Fruit fly (Drosophila melanogaster) whole organism, embryonic: ENCODE results near the gene slmo.

ENCODE experiments used
- Adf1 ChIP-seq: fragments of 200-800 bp; sonication (Bioruptor generic); IDR thresholded peaks from 2 replicates; pipeline ENCODE4 v1.3.6; 2022; ENCODE audit warnings: missing biosample characterization, missing genetic modification characterization
- Atf-2 ChIP-seq: fragments of 200-800 bp; sonication (Bioruptor generic); optimal IDR thresholded peaks from 2 replicates; lab custom pipeline; 2016; ENCODE audit warnings: missing biosample characterization, missing genetic modification characterization
- Awh ChIP-seq: fragments of 200-800 bp; sonication (Bioruptor generic); IDR thresholded peaks from 2 replicates; pipeline ENCODE4, ENCODE4 v1.3.6; 2022; ENCODE audit warnings: missing biosample characterization, missing genetic modification characterization
- Blimp-1 ChIP-seq: fragments of 200-800 bp; sonication (Bioruptor generic); optimal IDR thresholded peaks from 3 replicates; lab custom pipeline; 2018; ENCODE audit warnings: missing biosample characterization, missing genetic modification characterization, mild to moderate bottlenecking, moderate library complexity, missing genetic modification reagents
- CG10979 ChIP-seq: fragments of 200-800 bp; sonication (Bioruptor generic); optimal IDR thresholded peaks from 2 replicates; lab custom pipeline; 2018; ENCODE audit warnings: missing biosample characterization, mild to moderate bottlenecking, missing genetic modification characterization, moderate library complexity
- CG2199 ChIP-seq: fragments of 200-800 bp; sonication (Bioruptor generic); IDR thresholded peaks from 3 replicates; pipeline ENCODE4 v1.3.6; 2022; ENCODE audit warnings: missing biosample characterization, missing genetic modification characterization
- CG2678 ChIP-seq: fragments of 200-800 bp; sonication (Bioruptor generic); optimal IDR thresholded peaks from 3 replicates; lab custom pipeline; 2019; ENCODE audit warnings: missing biosample characterization, mild to moderate bottlenecking, missing genetic modification characterization, moderate library complexity
- CG3838 ChIP-seq: fragments of 200-800 bp; sonication (Bioruptor generic); optimal IDR thresholded peaks from 3 replicates; lab custom pipeline; 2016; ENCODE audit warnings: missing biosample characterization, missing genetic modification characterization
- CG5180 ChIP-seq: fragments of 200-800 bp; sonication (Bioruptor generic); optimal IDR thresholded peaks from 3 replicates; lab custom pipeline; 2017; ENCODE audit warnings: missing biosample characterization, missing genetic modification characterization, mild to moderate bottlenecking, moderate library complexity, missing genetic modification reagents
- CG7745 ChIP-seq: fragments of 200-800 bp; sonication (Bioruptor generic); optimal IDR thresholded peaks from 2 replicates; lab custom pipeline; 2018; ENCODE audit warnings: missing biosample characterization, mild to moderate bottlenecking, missing genetic modification characterization, moderate library complexity
- CG7839 ChIP-seq: fragments of 200-800 bp; sonication (Bioruptor generic); optimal IDR thresholded peaks from 3 replicates; lab custom pipeline; 2018; ENCODE audit warnings: missing biosample characterization, mild to moderate bottlenecking, missing genetic modification characterization, moderate library complexity
- CG8290 ChIP-seq, 3 experiments: fragments of 200-800 bp; sonication (Bioruptor generic); optimal IDR thresholded peaks; 2 replicates each; lab custom pipeline; 2016 to 2019; ENCODE audit warnings: missing biosample characterization in 3 of 3, missing genetic modification characterization in 3 of 3, mild to moderate bottlenecking in 2 of 3, moderate library complexity in 1 of 3
- Deaf1 ChIP-seq: fragments of 200-800 bp; optimal IDR thresholded peaks from 3 replicates; lab custom pipeline; 2019; ENCODE audit warnings: missing biosample characterization, mild to moderate bottlenecking, missing genetic modification characterization, moderate library complexity
- Ets97D ChIP-seq: fragments of 200-800 bp; sonication (Bioruptor generic); optimal IDR thresholded peaks from 3 replicates; lab custom pipeline; 2016; ENCODE audit warnings: missing biosample characterization, missing genetic modification characterization
- Fer1 ChIP-seq: fragments of 200-800 bp; sonication (Bioruptor generic); optimal IDR thresholded peaks from 2 replicates; lab custom pipeline; 2017; ENCODE audit warnings: missing biosample characterization, mild to moderate bottlenecking, missing genetic modification characterization
- Gug ChIP-seq: fragments of 200-800 bp; sonication (Bioruptor generic); IDR thresholded peaks from 4 replicates; pipeline ENCODE4 v1.3.6; 2022; ENCODE audit warnings: missing biosample characterization, missing genetic modification characterization
- Hr78 ChIP-seq, 2 experiments: fragments of 200-800 bp in 1 of 2; fragments of >200 bp in 1 of 2; sonication (Bioruptor generic) in 1 of 2; optimal IDR thresholded peaks; 2 replicates each; lab custom pipeline; 2017 to 2019; ENCODE audit warnings: missing biosample characterization in 2 of 2, missing genetic modification characterization in 2 of 2, mild to moderate bottlenecking in 1 of 2, moderate library complexity in 1 of 2
- Med ChIP-seq: fragments of 200-800 bp; sonication (Bioruptor generic); peaks from one replicate; lab custom pipeline; 2016; ENCODE audit warnings: missing biosample characterization, missing genetic modification characterization, mild to moderate bottlenecking, inconsistent platforms, moderate library complexity
- NK7.1 ChIP-seq: fragments of 200-800 bp; sonication (Bioruptor generic); optimal IDR thresholded peaks from 3 replicates; lab custom pipeline; 2016; ENCODE audit warnings: missing biosample characterization, missing genetic modification characterization
- Neu2 ChIP-seq: fragments of 200-800 bp; sonication (Bioruptor generic); optimal IDR thresholded peaks from 3 replicates; lab custom pipeline; 2016; ENCODE audit warnings: missing biosample characterization, missing genetic modification characterization, borderline replicate concordance
- Opbp ChIP-seq: fragments of 200-800 bp; sonication (Bioruptor generic); IDR thresholded peaks from 3 replicates; pipeline ENCODE4 v1.3.6; 2022; ENCODE audit warnings: missing biosample characterization, missing genetic modification characterization; ENCODE audit not compliant: partially characterized antibody
- Pdp1 ChIP-seq, 2 experiments: fragments of 200-800 bp; sonication (Bioruptor generic); optimal IDR thresholded peaks; 3 replicates each; lab custom pipeline; 2016; ENCODE audit warnings: missing biosample characterization in 2 of 2, missing genetic modification characterization in 2 of 2, mild to moderate bottlenecking in 1 of 2, moderate library complexity in 1 of 2
- Sin3A ChIP-seq: fragments of >200 bp; optimal IDR thresholded peaks from 2 replicates; lab custom pipeline; 2018
- abd-A ChIP-seq: fragments of 200-800 bp; sonication (Bioruptor generic); optimal IDR thresholded peaks from 3 replicates; lab custom pipeline; 2019; ENCODE audit warnings: missing biosample characterization, mild to moderate bottlenecking, missing genetic modification characterization, moderate library complexity
- ara ChIP-seq: fragments of 200-800 bp; sonication (Bioruptor generic); IDR thresholded peaks from 2 replicates; pipeline ENCODE4 v1.3.6; 2022; ENCODE audit warnings: missing biosample characterization, missing genetic modification characterization
- cg ChIP-seq: fragments of 200-800 bp; sonication (Bioruptor generic); optimal IDR thresholded peaks from 3 replicates; lab custom pipeline; 2019; ENCODE audit warnings: missing biosample characterization, mild to moderate bottlenecking, missing genetic modification characterization, moderate library complexity
- chm ChIP-seq: fragments of 200-800 bp; sonication (Bioruptor generic); IDR thresholded peaks from 2 replicates; pipeline ENCODE4 v1.3.6; 2022; ENCODE audit warnings: missing biosample characterization, missing genetic modification characterization
- cwo ChIP-seq: fragments of 200-800 bp; sonication (Bioruptor generic); optimal IDR thresholded peaks from 3 replicates; lab custom pipeline; 2017; ENCODE audit warnings: missing biosample characterization, missing genetic modification characterization, mild to moderate bottlenecking, moderate library complexity, missing genetic modification reagents
- fd64A ChIP-seq: fragments of 200-800 bp; sonication (Bioruptor generic); optimal IDR thresholded peaks from 3 replicates; lab custom pipeline; 2018; ENCODE audit warnings: missing biosample characterization, mild to moderate bottlenecking, missing genetic modification characterization
- ftz-f1 ChIP-seq: fragments of 200-800 bp; sonication (Bioruptor generic); optimal IDR thresholded peaks from 2 replicates; lab custom pipeline; 2016; ENCODE audit warnings: missing biosample characterization, missing genetic modification characterization
- gcm ChIP-seq: fragments of 200-800 bp; sonication (Bioruptor generic); optimal IDR thresholded peaks from 2 replicates; lab custom pipeline; 2019; ENCODE audit warnings: missing biosample characterization, mild to moderate bottlenecking, missing genetic modification characterization, moderate library complexity
- her ChIP-seq: fragments of 200-800 bp; sonication (Bioruptor generic); optimal IDR thresholded peaks from 2 replicates; lab custom pipeline; 2016; ENCODE audit warnings: missing biosample characterization, missing genetic modification characterization
- insv ChIP-seq, 2 experiments: fragments of 200-800 bp; sonication (Bioruptor generic); optimal IDR thresholded peaks; 3 replicates each; lab custom pipeline; 2016 to 2018; ENCODE audit warnings: missing biosample characterization in 2 of 2, missing genetic modification characterization in 2 of 2
- kni ChIP-seq: fragments of 200-800 bp; sonication (Bioruptor generic); optimal IDR thresholded peaks from 3 replicates; lab custom pipeline; 2017; ENCODE audit warnings: mild to moderate bottlenecking, missing biosample characterization, missing genetic modification reagents, missing genetic modification characterization
- onecut ChIP-seq: fragments of 200-800 bp; sonication (Bioruptor generic); IDR thresholded peaks from 2 replicates; pipeline ENCODE4 v1.3.6; 2022; ENCODE audit warnings: missing biosample characterization, missing genetic modification characterization
- pan ChIP-seq, 4 experiments: fragments of >200 bp in 3 of 4; fragments of 200-800 bp in 1 of 4; sonication (Bioruptor generic) in 1 of 4; optimal IDR thresholded peaks in 3 of 4; IDR thresholded peaks in 1 of 4; 2 replicates each; pipeline versions ENCODE4 v1.3.6 to Lab custom; 2017 to 2022; ENCODE audit warnings: missing biosample characterization in 2 of 4, missing genetic modification characterization in 2 of 4, mixed read lengths in 1 of 4
- pros ChIP-seq: fragments of 200-800 bp; sonication (Bioruptor generic); optimal IDR thresholded peaks from 3 replicates; lab custom pipeline; 2019; ENCODE audit warnings: missing biosample characterization, mild to moderate bottlenecking, missing genetic modification characterization, moderate library complexity
- scrt ChIP-seq: fragments of 200-800 bp; sonication (Bioruptor generic); optimal IDR thresholded peaks from 2 replicates; lab custom pipeline; 2018; ENCODE audit warnings: missing biosample characterization, mild to moderate bottlenecking, missing genetic modification characterization, moderate library complexity
- sqz ChIP-seq: fragments of 200-800 bp; sonication (Bioruptor generic); optimal IDR thresholded peaks from 3 replicates; lab custom pipeline; 2018; ENCODE audit warnings: missing biosample characterization, mild to moderate bottlenecking, missing genetic modification characterization
- stwl ChIP-seq: fragments of 200-800 bp; sonication (Bioruptor generic); optimal IDR thresholded peaks from 3 replicates; lab custom pipeline; 2018; ENCODE audit warnings: missing biosample characterization, mild to moderate bottlenecking, missing genetic modification characterization, moderate library complexity
- sug ChIP-seq: fragments of 200-800 bp; optimal IDR thresholded peaks from 2 replicates; lab custom pipeline; 2019; ENCODE audit warnings: missing biosample characterization, mild to moderate bottlenecking, missing genetic modification characterization, moderate library complexity
- twi ChIP-seq: fragments of 200-800 bp; optimal IDR thresholded peaks from 2 replicates; lab custom pipeline; 2019; ENCODE audit warnings: missing biosample characterization, mild to moderate bottlenecking, missing genetic modification characterization, moderate library complexity
- vfl ChIP-seq: fragments of 200-800 bp; sonication (Bioruptor generic); optimal IDR thresholded peaks from 2 replicates; lab custom pipeline; 2016; ENCODE audit warnings: missing biosample characterization, missing genetic modification characterization
- vvl ChIP-seq: fragments of 200-800 bp; sonication (Bioruptor generic); IDR thresholded peaks from 2 replicates; pipeline ENCODE4 v1.3.6; 2022; ENCODE audit warnings: missing biosample characterization, missing genetic modification characterization
- z ChIP-seq: fragments of 200-800 bp; sonication (Bioruptor generic); IDR thresholded peaks from 3 replicates; pipeline ENCODE4 v1.3.6; 2022; ENCODE audit warnings: missing biosample characterization, missing genetic modification characterization

slmo gene

dm6 chr2L:6090786-6091716 is 42.5 kb upstream of the slmo start, which contains the start of gene CG45075 (continued):
- peak; percentile 26 for TF ChIP-seq her (GFP tag; lab: Kevin White, UChicago)
- TF ChIP-seq chm (GFP tag; lab: Robert Waterston, UW): peak; percentile 87; the same call in 1 of the 2 replicates
- peak; percentile 32 for TF ChIP-seq stwl (tag; lab: Kevin White, UChicago)
- TF ChIP-seq CG10979: peak; percentile 26
- TF ChIP-seq Gug (GFP tag; lab: Robert Waterston, UW): no peak
- peak; percentile 60 for TF ChIP-seq gcm (GFP tag; lab: Kevin White, UChicago)
- peak; percentile 76 for TF ChIP-seq cg (GFP tag; lab: Kevin White, UChicago)
- TF ChIP-seq CG2199 (GFP tag; lab: Robert Waterston, UW): 0 out of 3 replicates have a peak, but pooled peaks have one; percentile 11
- peak; percentile 26 for TF ChIP-seq Fer1 (GFP tag; lab: Kevin White, UChicago)
- peak; percentile 61 for TF ChIP-seq sqz (GFP tag; lab: Kevin White, UChicago)
- TF ChIP-seq z (GFP tag; lab: Robert Waterston, UW): peak; percentile 97
- no peak for TF ChIP-seq CG8290 (GFP tag; optimal IDR thresholded peaks at IDR 0.05; lab: Kevin White, UChicago)
- TF ChIP-seq CG8290 (tag; optimal IDR thresholded peaks at IDR 0.05; lab: Kevin White, UChicago): peak in 1 of 2 experiments; percentile 27
- peak; percentile 1 for TF ChIP-seq fd64A
- peak; percentile 64; the same call in 1 of the 2 replicates for TF ChIP-seq vvl (GFP tag; lab: Robert Waterston, UW)
- peak in 1 of 2 experiments; percentile 37 for TF ChIP-seq Pdp1 (GFP tag; optimal IDR thresholded peaks at IDR 0.05; lab: Kevin White, UChicago)
- TF ChIP-seq Blimp-1: peak; percentile 20
- peak; percentile 36 for TF ChIP-seq kni (GFP tag; lab: Kevin White, UChicago)
- no peak for TF ChIP-seq twi (tag; lab: Kevin White, UChicago)
- peak; percentile 31; the same call in 1 of the 2 replicates for TF ChIP-seq onecut (GFP tag; lab: Robert Waterston, UW)
- TF ChIP-seq NK7.1 (GFP tag; lab: Kevin White, UChicago): no peak
- TF ChIP-seq pros: peak; percentile 41
- peak; percentile 32 for TF ChIP-seq CG7745 (tag; lab: Kevin White, UChicago)
- peak; percentile 11 for TF ChIP-seq Med (GFP tag; lab: Kevin White, UChicago)
- TF ChIP-seq ara (GFP tag; lab: Robert Waterston, UW): peak; percentile 19; the same call in 1 of the 2 replicates
- peak; percentile 94 for TF ChIP-seq CG5180 (GFP tag; lab: Kevin White, UChicago)
- TF ChIP-seq Atf-2 (GFP tag; lab: Kevin White, UChicago): no peak
- TF ChIP-seq scrt (GFP tag; lab: Kevin White, UChicago): peak; percentile 19
- peak; percentile 6 for TF ChIP-seq Ets97D (GFP tag; lab: Kevin White, UChicago)
- TF ChIP-seq insv (GFP tag; optimal IDR thresholded peaks at IDR 0.05; lab: Kevin White, UChicago): peak in 1 of 2 experiments; percentile 93
- peak; percentile 1 for TF ChIP-seq abd-A
- TF ChIP-seq Opbp (GFP tag; lab: Robert Waterston, UW): peak; percentile 18; the same call in 1 of the 3 replicates

dm6 chr2L:6090365-6090764 is 41.9 kb upstream of the slmo start:
- no peak for TF ChIP-seq Awh (GFP tag; lab: Robert Waterston, UW)
- peak; percentile 84 for TF ChIP-seq Deaf1 (tag; lab: Kevin White, UChicago)
- TF ChIP-seq sug: peak; percentile 60
- TF ChIP-seq vfl (GFP tag; lab: Kevin White, UChicago): no peak
- 0 out of 2 replicates have a peak, but pooled peaks have one; percentile 2 for TF ChIP-seq onecut (GFP tag; lab: Robert Waterston, UW)
- TF ChIP-seq CG5180 (GFP tag; lab: Kevin White, UChicago): no peak
- TF ChIP-seq CG2678: peak; percentile 26
- TF ChIP-seq cwo (GFP tag; lab: Kevin White, UChicago): peak; percentile 68
- 0 out of 3 replicates have a peak, but pooled peaks have one; percentile 41 for TF ChIP-seq CG2199 (GFP tag; lab: Robert Waterston, UW)
- no peak for TF ChIP-seq Neu2 (GFP tag; lab: Kevin White, UChicago)
- TF ChIP-seq CG7839 (tag; lab: Kevin White, UChicago): no peak
- no peak for TF ChIP-seq pan (optimal IDR thresholded peaks at IDR 0.05; lab: Kevin White, UChicago)
- TF ChIP-seq pan (GFP tag; optimal IDR thresholded peaks at IDR 0.05 in 1 of 2, IDR thresholded peaks at IDR 0.05 in 1 of 2): peak in 1 of 2 experiments; percentile 20
- TF ChIP-seq ftz-f1 (GFP tag; lab: Kevin White, UChicago): peak; percentile 27
- TF ChIP-seq Hr78 (GFP tag; optimal IDR thresholded peaks at IDR 0.05; lab: Kevin White, UChicago): peak in 1 of 2 experiments; percentile 77
- TF ChIP-seq Adf1: peak; percentile 59; the same call in 1 of the 2 replicates
- no peak for TF ChIP-seq Sin3A (lab: Kevin White, UChicago)
- TF ChIP-seq CG3838 (GFP tag; lab: Kevin White, UChicago): no peak
